Fruit fly (Drosophila melanogaster): ENCODE results near the gene CG31871.

The CG31871 gene

dm6 chr2L:10661490-10662240, at the start of gene CG31871:
CG31871 (plus strand) TSS chr2L:10662081.
- TF ChIP-seq jim (GFP tag; optimal IDR thresholded peaks at IDR 0.05) (no peak), rgr (GFP tag; optimal IDR thresholded peaks at IDR 0.05) (peak; percentile 38), h (GFP tag; optimal IDR thresholded peaks at IDR 0.05) (peak; percentile 69), psq (GFP tag; optimal IDR thresholded peaks at IDR 0.05) (peak; percentile 20), foxo (GFP tag; optimal IDR thresholded peaks at IDR 0.05) (peak in 1 of 2 experiments; percentile 35), dl (GFP tag; optimal IDR thresholded peaks at IDR 0.05; ENCODE audit: insufficient read depth in 1 of 2, partially characterized antibody in 2 of 2) (no peak), Hr78 (GFP tag; optimal IDR thresholded peaks at IDR 0.05) (no peak)

- no peak for TF ChIP-seq Rel (GFP tag; optimal IDR thresholded peaks at IDR 0.05)
- peak; percentile 48 for TF ChIP-seq Rel (tag; optimal IDR thresholded peaks at IDR 0.05)
- TF ChIP-seq fru (GFP tag; optimal IDR thresholded peaks at IDR 0.05), result no peak
- TF ChIP-seq Sp1 (GFP tag; optimal IDR thresholded peaks at IDR 0.05), result no peak
- peak; percentile 47 for TF ChIP-seq Dif (GFP tag; optimal IDR thresholded peaks at IDR 0.05; ENCODE audit: partially characterized antibody)
These were observed 48.8 kb upstream of the CG31871 start for dm6 chr2L:10613104-10613503.

DNA sequence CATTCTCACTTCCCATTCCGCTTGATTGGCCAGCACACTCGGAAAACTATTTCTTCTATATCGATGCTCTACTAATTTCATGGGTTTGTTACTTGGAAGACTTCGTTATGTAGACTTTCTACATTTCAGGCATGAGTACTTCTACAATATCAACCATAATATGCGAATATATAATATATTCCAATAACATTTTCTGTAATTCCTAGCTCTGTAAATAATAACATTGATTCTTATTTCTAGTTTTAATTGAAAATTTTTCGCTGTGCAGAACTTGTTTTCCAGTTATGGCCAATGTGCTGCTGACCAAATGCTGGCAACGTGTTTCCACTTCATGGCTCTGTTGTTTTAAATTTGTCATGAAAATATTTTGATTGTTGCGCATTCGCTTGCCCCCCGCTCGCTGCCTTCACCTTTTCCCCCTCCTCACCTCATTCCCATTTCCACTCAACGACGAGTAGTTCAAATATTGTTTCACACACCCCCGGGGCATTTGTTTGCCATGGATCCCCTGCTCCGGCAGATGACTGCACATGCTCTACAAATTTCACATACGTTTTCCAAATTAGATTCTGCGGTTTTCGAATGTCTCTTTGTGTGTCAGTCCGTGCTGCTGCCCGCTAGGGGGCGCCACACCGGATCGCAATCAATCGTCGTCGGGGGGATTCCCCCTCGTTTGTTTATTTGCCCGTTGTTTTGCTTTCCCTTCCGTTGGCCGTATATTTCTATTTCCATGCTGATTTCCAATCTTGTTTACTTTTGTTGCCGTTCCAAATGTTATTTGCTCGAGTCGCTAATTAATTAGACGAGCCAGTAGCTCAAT, 47.0 kb upstream of the CG31871 start:
- peak; percentile 5 for TF ChIP-seq fru (GFP tag; optimal IDR thresholded peaks at IDR 0.05)
- no peak for TF ChIP-seq N (GFP tag; optimal IDR thresholded peaks at IDR 0.05)
- TF ChIP-seq Rel (GFP tag; optimal IDR thresholded peaks at IDR 0.05), result no peak
- peak; percentile 58 for TF ChIP-seq Rel (tag; optimal IDR thresholded peaks at IDR 0.05)

- no peak for TF ChIP-seq tai (GFP tag; optimal IDR thresholded peaks at IDR 0.05)
- peak; percentile 75 for TF ChIP-seq Sp1 (GFP tag; optimal IDR thresholded peaks at IDR 0.05)
- peak; percentile 76 for TF ChIP-seq HLH106 (tag; optimal IDR thresholded peaks at IDR 0.05)
- TF ChIP-seq foxo (GFP tag; optimal IDR thresholded peaks at IDR 0.05), result peak in 1 of 2 experiments; percentile 66
- TF ChIP-seq jim (GFP tag; optimal IDR thresholded peaks at IDR 0.05), result no peak
- no peak for TF ChIP-seq Hr78 (GFP tag; optimal IDR thresholded peaks at IDR 0.05)
- TF ChIP-seq Jra (GFP tag; optimal IDR thresholded peaks at IDR 0.05), result peak; percentile 10
- no peak for TF ChIP-seq brk (GFP tag; optimal IDR thresholded peaks at IDR 0.05)
- TF ChIP-seq h (GFP tag; optimal IDR thresholded peaks at IDR 0.05), result peak; percentile 68
- no peak for TF ChIP-seq pan (optimal IDR thresholded peaks at IDR 0.05)
- no peak for TF ChIP-seq CrebA (GFP tag; optimal IDR thresholded peaks at IDR 0.05; ENCODE audit: borderline replicate concordance)
- TF ChIP-seq GATAd (GFP tag; optimal IDR thresholded peaks at IDR 0.05), result no peak
- TF ChIP-seq CG9705 (GFP tag; optimal IDR thresholded peaks at IDR 0.05), result peak; percentile 46
- no peak for TF ChIP-seq lola (GFP tag; optimal IDR thresholded peaks at IDR 0.05)
- TF ChIP-seq dl (GFP tag; optimal IDR thresholded peaks at IDR 0.05; ENCODE audit: insufficient read depth in 1 of 2, partially characterized antibody in 2 of 2), result no peak
- TF ChIP-seq Hnf4 (GFP tag; optimal IDR thresholded peaks at IDR 0.05), result peak; percentile 16
- no peak for TF ChIP-seq Rel (GFP tag; optimal IDR thresholded peaks at IDR 0.05)
- peak; percentile 7 for TF ChIP-seq Rel (tag; optimal IDR thresholded peaks at IDR 0.05)
- no peak for TF ChIP-seq Mio (GFP tag; optimal IDR thresholded peaks at IDR 0.05)
- TF ChIP-seq rgr (GFP tag; optimal IDR thresholded peaks at IDR 0.05), result peak; percentile 66
- peak; percentile 70 for TF ChIP-seq ey (GFP tag; optimal IDR thresholded peaks at IDR 0.05)
- no peak for TF ChIP-seq Dif (GFP tag; optimal IDR thresholded peaks at IDR 0.05; ENCODE audit: partially characterized antibody)
- no peak for TF ChIP-seq sage (GFP tag; optimal IDR thresholded peaks at IDR 0.05)
- TF ChIP-seq Vsx2 (GFP tag; optimal IDR thresholded peaks at IDR 0.05; ENCODE audit: partially characterized antibody), result no peak
- TF ChIP-seq usp (GFP tag; optimal IDR thresholded peaks at IDR 0.05), result no peak
- no peak for TF ChIP-seq Abd-B (GFP tag; optimal IDR thresholded peaks at IDR 0.05)
- TF ChIP-seq CG32264 (GFP tag; optimal IDR thresholded peaks at IDR 0.05), result no peak
- no peak for TF ChIP-seq sv (GFP tag; optimal IDR thresholded peaks at IDR 0.05)
- no peak for TF ChIP-seq Dfd (GFP tag; optimal IDR thresholded peaks at IDR 0.05)
- TF ChIP-seq br (GFP tag; optimal IDR thresholded peaks at IDR 0.05), result peak; percentile 70
- peak; percentile 73 for TF ChIP-seq fru (GFP tag; optimal IDR thresholded peaks at IDR 0.05)
- TF ChIP-seq Hr83 (GFP tag; optimal IDR thresholded peaks at IDR 0.05; ENCODE audit: poor library complexity, severe bottlenecking), result no peak
- TF ChIP-seq psq (GFP tag; optimal IDR thresholded peaks at IDR 0.05), result peak; percentile 58
- peak; percentile 74 for TF ChIP-seq OdsH (GFP tag; optimal IDR thresholded peaks at IDR 0.05)
- peak; percentile 59 for TF ChIP-seq dmrt93B (GFP tag; optimal IDR thresholded peaks at IDR 0.05)
- TF ChIP-seq Myc (optimal IDR thresholded peaks at IDR 0.05), result no peak
- TF ChIP-seq dsf (GFP tag; optimal IDR thresholded peaks at IDR 0.05; ENCODE audit: borderline replicate concordance), result no peak
- TF ChIP-seq woc (GFP tag; optimal IDR thresholded peaks at IDR 0.05), result peak; percentile 16
- TF ChIP-seq N (GFP tag; optimal IDR thresholded peaks at IDR 0.05), result no peak
These were observed 46.0 kb upstream of the CG31871 start for dm6 chr2L:10615889-10616288.

Data from whole organism, wandering third instar larva.